Fruit fly (Drosophila melanogaster) whole organism, prepupa: Measurements from ENCODE around the gene CG13392.

Experiments
- Blimp-1 ChIP-seq: fragments of 200-800 bp; sonication (Bioruptor generic); optimal IDR thresholded peaks from 3 replicates; lab custom pipeline; 2017; ENCODE audit warnings: missing biosample characterization, missing genetic modification characterization, mild to moderate bottlenecking, moderate library complexity, missing genetic modification reagents
- CG10631 ChIP-seq: fragments of 200-800 bp; sonication (Bioruptor generic); optimal IDR thresholded peaks from 2 replicates; lab custom pipeline; 2016; ENCODE audit warnings: missing biosample characterization, missing genetic modification characterization
- CG10669 ChIP-seq: fragments of 200-800 bp; sonication (Bioruptor generic); optimal IDR thresholded peaks from 3 replicates; lab custom pipeline; 2018; ENCODE audit warnings: missing biosample characterization, mild to moderate bottlenecking, missing genetic modification characterization, moderate library complexity
- CG11294 ChIP-seq: fragments of 200-800 bp; sonication (Bioruptor generic); IDR thresholded peaks from 2 replicates; pipeline ENCODE4 v1.3.6; 2022; ENCODE audit warnings: missing biosample characterization, missing genetic modification characterization
- CG11762 ChIP-seq: fragments of 200-800 bp; sonication (Bioruptor generic); optimal IDR thresholded peaks from 3 replicates; lab custom pipeline; 2016; ENCODE audit warnings: missing biosample characterization, missing genetic modification characterization; ENCODE audit not compliant: insufficient read depth
- CG11902 ChIP-seq: fragments of 200-800 bp; sonication (Bioruptor generic); optimal IDR thresholded peaks from 3 replicates; lab custom pipeline; 2016; ENCODE audit warnings: missing biosample characterization, missing genetic modification characterization
- CG15336 ChIP-seq: fragments of 200-800 bp; sonication (Bioruptor generic); IDR thresholded peaks from 2 replicates; pipeline ENCODE4 v1.3.6; 2022; ENCODE audit warnings: missing biosample characterization, missing genetic modification characterization
- CG1621 ChIP-seq: fragments of 200-800 bp; sonication (Bioruptor generic); optimal IDR thresholded peaks from 3 replicates; lab custom pipeline; 2018; ENCODE audit warnings: missing biosample characterization, mild to moderate bottlenecking, missing genetic modification characterization
- CG16779 ChIP-seq: fragments of 200-800 bp; sonication (Bioruptor generic); optimal IDR thresholded peaks from 3 replicates; lab custom pipeline; 2017; ENCODE audit warnings: missing biosample characterization, mild to moderate bottlenecking, missing genetic modification characterization
- CG3032 ChIP-seq: fragments of 200-800 bp; optimal IDR thresholded peaks from 2 replicates; lab custom pipeline; 2019; ENCODE audit warnings: missing biosample characterization, mild to moderate bottlenecking, missing genetic modification characterization, moderate library complexity
- CG31627 ChIP-seq: fragments of 200-800 bp; sonication (Bioruptor generic); optimal IDR thresholded peaks from 3 replicates; lab custom pipeline; 2016; ENCODE audit warnings: missing biosample characterization, missing genetic modification characterization
- CG34406 ChIP-seq: fragments of 200-800 bp; sonication (Bioruptor generic); optimal IDR thresholded peaks from 3 replicates; lab custom pipeline; 2016; ENCODE audit warnings: missing biosample characterization, missing genetic modification characterization
- CG3919 ChIP-seq: fragments of 200-800 bp; sonication (Bioruptor generic); optimal IDR thresholded peaks from 3 replicates; lab custom pipeline; 2016; ENCODE audit warnings: missing biosample characterization, missing genetic modification characterization
- CG4318 ChIP-seq: fragments of 200-800 bp; sonication (Bioruptor generic); optimal IDR thresholded peaks from 3 replicates; lab custom pipeline; 2017; ENCODE audit warnings: missing biosample characterization, mild to moderate bottlenecking, missing genetic modification characterization
- CG6163 ChIP-seq: fragments of 200-800 bp; sonication (Bioruptor generic); IDR thresholded peaks from 3 replicates; pipeline ENCODE4 v1.3.6; 2022; ENCODE audit warnings: missing biosample characterization, missing genetic modification characterization
- CG6276 ChIP-seq: fragments of 200-800 bp; sonication (Bioruptor generic); optimal IDR thresholded peaks from 2 replicates; lab custom pipeline; 2017; ENCODE audit warnings: missing biosample characterization, mild to moderate bottlenecking, missing genetic modification characterization
- CG6792 ChIP-seq: fragments of 200-800 bp; sonication (Bioruptor generic); optimal IDR thresholded peaks from 3 replicates; lab custom pipeline; 2016; ENCODE audit warnings: missing biosample characterization, missing genetic modification characterization
- CG6808 ChIP-seq: fragments of 200-800 bp; sonication (Bioruptor generic); optimal IDR thresholded peaks from 3 replicates; lab custom pipeline; 2017; ENCODE audit warnings: missing biosample characterization, missing genetic modification characterization, mild to moderate bottlenecking, moderate library complexity, missing genetic modification reagents
- CG8119 ChIP-seq: fragments of 200-800 bp; sonication (Bioruptor generic); IDR thresholded peaks from 3 replicates; pipeline ENCODE4 v1.3.6; 2022; ENCODE audit warnings: missing biosample characterization, missing genetic modification characterization
- CG8319 ChIP-seq: fragments of 200-800 bp; sonication (Bioruptor generic); optimal IDR thresholded peaks from 3 replicates; lab custom pipeline; 2016; ENCODE audit warnings: missing biosample characterization, missing genetic modification characterization
- CG9139 ChIP-seq: fragments of 200-800 bp; sonication (Bioruptor generic); optimal IDR thresholded peaks from 3 replicates; lab custom pipeline; 2017; ENCODE audit warnings: missing biosample characterization, mild to moderate bottlenecking, missing genetic modification characterization
- Eip75B ChIP-seq: fragments of 200-800 bp; sonication (Bioruptor generic); optimal IDR thresholded peaks from 3 replicates; lab custom pipeline; 2016; ENCODE audit warnings: missing biosample characterization, missing genetic modification characterization
- Eip78C ChIP-seq: fragments of 200-800 bp; sonication (Bioruptor generic); peaks from one replicate; lab custom pipeline; 2016; ENCODE audit warnings: missing biosample characterization, missing genetic modification characterization
- Eip93F ChIP-seq: fragments of 200-800 bp; sonication (Bioruptor generic); optimal IDR thresholded peaks from 2 replicates; lab custom pipeline; 2016; ENCODE audit warnings: missing biosample characterization, mild to moderate bottlenecking, missing genetic modification characterization
- Ets21C ChIP-seq: fragments of 200-800 bp; sonication (Bioruptor generic); optimal IDR thresholded peaks from 3 replicates; lab custom pipeline; 2016; ENCODE audit warnings: missing biosample characterization, missing genetic modification characterization
- Ets96B ChIP-seq: fragments of 200-800 bp; optimal IDR thresholded peaks from 2 replicates; lab custom pipeline; 2019; ENCODE audit warnings: missing biosample characterization, mild to moderate bottlenecking, missing genetic modification characterization, moderate library complexity
- Gug ChIP-seq: fragments of 200-800 bp; sonication (Bioruptor generic); IDR thresholded peaks from 2 replicates; pipeline ENCODE4 v1.3.6; 2022; ENCODE audit warnings: missing biosample characterization, missing genetic modification characterization
- Hr38 ChIP-seq: sonication (Bioruptor generic); optimal IDR thresholded peaks from 2 replicates; lab custom pipeline; 2016; ENCODE audit warnings: missing biosample characterization, missing genetic modification characterization
- Hr39 ChIP-seq: fragments of 200-800 bp; sonication (Bioruptor generic); optimal IDR thresholded peaks from 2 replicates; lab custom pipeline; 2016; ENCODE audit warnings: missing biosample characterization, missing genetic modification characterization
- Hr4 ChIP-seq: fragments of 200-800 bp; sonication (Bioruptor generic); optimal IDR thresholded peaks from 3 replicates; lab custom pipeline; 2016; ENCODE audit warnings: missing biosample characterization, missing genetic modification characterization
- Lpt ChIP-seq: fragments of 200-800 bp; sonication (Bioruptor generic); optimal IDR thresholded peaks from 3 replicates; lab custom pipeline; 2016; ENCODE audit warnings: missing biosample characterization, missing genetic modification characterization
- Met ChIP-seq: fragments of 200-800 bp; sonication (Bioruptor generic); optimal IDR thresholded peaks from 3 replicates; lab custom pipeline; 2016; ENCODE audit warnings: missing biosample characterization, missing genetic modification characterization
- OdsH ChIP-seq: fragments of 200-800 bp; sonication (Bioruptor generic); optimal IDR thresholded peaks from 3 replicates; lab custom pipeline; 2016; ENCODE audit warnings: missing biosample characterization, missing genetic modification characterization
- Smox ChIP-seq: fragments of 200-800 bp; sonication (Bioruptor generic); optimal IDR thresholded peaks from 3 replicates; lab custom pipeline; 2016; ENCODE audit warnings: missing biosample characterization, missing genetic modification characterization
- Sox102F ChIP-seq: fragments of 200-800 bp; sonication (Bioruptor generic); optimal IDR thresholded peaks from 2 replicates; lab custom pipeline; 2016; ENCODE audit warnings: missing biosample characterization, mild to moderate bottlenecking, missing genetic modification characterization
- Sox14 ChIP-seq: fragments of 200-800 bp; sonication (Bioruptor generic); optimal IDR thresholded peaks from 3 replicates; lab custom pipeline; 2016; ENCODE audit warnings: missing biosample characterization, missing genetic modification characterization
- Sox15 ChIP-seq: fragments of 200-800 bp; sonication (Bioruptor generic); optimal IDR thresholded peaks from 3 replicates; lab custom pipeline; 2016; ENCODE audit warnings: missing biosample characterization, missing genetic modification characterization
- acj6 ChIP-seq: fragments of 200-800 bp; sonication (Bioruptor generic); optimal IDR thresholded peaks from 3 replicates; lab custom pipeline; 2016; ENCODE audit warnings: missing biosample characterization, missing genetic modification characterization
- cyc ChIP-seq: fragments of 200-800 bp; sonication (Bioruptor generic); optimal IDR thresholded peaks from 3 replicates; lab custom pipeline; 2016; ENCODE audit warnings: missing biosample characterization, missing genetic modification characterization
- eg ChIP-seq: fragments of 200-800 bp; sonication (Bioruptor generic); IDR thresholded peaks from 3 replicates; pipeline ENCODE4 v1.3.6; 2022; ENCODE audit warnings: missing biosample characterization, missing genetic modification characterization
- esn ChIP-seq: fragments of 200-800 bp; sonication (Bioruptor generic); optimal IDR thresholded peaks from 2 replicates; lab custom pipeline; 2016; ENCODE audit warnings: missing biosample characterization, mild to moderate bottlenecking, missing genetic modification characterization, moderate library complexity
- fd59A ChIP-seq: fragments of 200-800 bp; sonication (Bioruptor generic); optimal IDR thresholded peaks from 2 replicates; lab custom pipeline; 2017; ENCODE audit warnings: missing biosample characterization, mild to moderate bottlenecking, missing genetic modification characterization, missing genetic modification reagents
- fd85E ChIP-seq: fragments of 200-800 bp; sonication (Bioruptor generic); optimal IDR thresholded peaks from 3 replicates; lab custom pipeline; 2016; ENCODE audit warnings: missing biosample characterization, missing genetic modification characterization
- lz ChIP-seq: fragments of 200-800 bp; sonication (Bioruptor generic); optimal IDR thresholded peaks from 3 replicates; lab custom pipeline; 2016; ENCODE audit warnings: missing biosample characterization, missing genetic modification characterization
- pdm3 ChIP-seq: fragments of 200-800 bp; sonication (Bioruptor generic); optimal IDR thresholded peaks from 3 replicates; lab custom pipeline; 2016; ENCODE audit warnings: missing biosample characterization, missing genetic modification characterization
- salr ChIP-seq, 2 experiments: fragments of 200-800 bp; sonication (Bioruptor generic); optimal IDR thresholded peaks; 3 replicates each; lab custom pipeline; 2016 to 2018; ENCODE audit warnings: missing biosample characterization in 2 of 2, missing genetic modification characterization in 2 of 2, mild to moderate bottlenecking in 1 of 2
- spab ChIP-seq: fragments of 200-800 bp; sonication (Bioruptor generic); optimal IDR thresholded peaks from 2 replicates; lab custom pipeline; 2017; ENCODE audit warnings: missing biosample characterization, mild to moderate bottlenecking, missing genetic modification characterization, missing genetic modification reagents
- ss ChIP-seq, 2 experiments: fragments of 200-800 bp; sonication (Bioruptor generic); optimal IDR thresholded peaks; 2 replicates in 1 of 2; 3 replicates in 1 of 2; lab custom pipeline; 2017 to 2018; ENCODE audit warnings: mild to moderate bottlenecking in 2 of 2, missing biosample characterization in 2 of 2, missing genetic modification characterization in 2 of 2, moderate library complexity in 1 of 2
- svp ChIP-seq: fragments of 200-800 bp; sonication (Bioruptor generic); peaks from one replicate; lab custom pipeline; 2016; ENCODE audit warnings: missing biosample characterization, missing genetic modification characterization
- vri ChIP-seq: fragments of 200-800 bp; sonication (Bioruptor generic); optimal IDR thresholded peaks from 3 replicates; lab custom pipeline; 2016; ENCODE audit warnings: missing biosample characterization, mild to moderate bottlenecking, missing genetic modification characterization

The CG13392 gene

DNA sequence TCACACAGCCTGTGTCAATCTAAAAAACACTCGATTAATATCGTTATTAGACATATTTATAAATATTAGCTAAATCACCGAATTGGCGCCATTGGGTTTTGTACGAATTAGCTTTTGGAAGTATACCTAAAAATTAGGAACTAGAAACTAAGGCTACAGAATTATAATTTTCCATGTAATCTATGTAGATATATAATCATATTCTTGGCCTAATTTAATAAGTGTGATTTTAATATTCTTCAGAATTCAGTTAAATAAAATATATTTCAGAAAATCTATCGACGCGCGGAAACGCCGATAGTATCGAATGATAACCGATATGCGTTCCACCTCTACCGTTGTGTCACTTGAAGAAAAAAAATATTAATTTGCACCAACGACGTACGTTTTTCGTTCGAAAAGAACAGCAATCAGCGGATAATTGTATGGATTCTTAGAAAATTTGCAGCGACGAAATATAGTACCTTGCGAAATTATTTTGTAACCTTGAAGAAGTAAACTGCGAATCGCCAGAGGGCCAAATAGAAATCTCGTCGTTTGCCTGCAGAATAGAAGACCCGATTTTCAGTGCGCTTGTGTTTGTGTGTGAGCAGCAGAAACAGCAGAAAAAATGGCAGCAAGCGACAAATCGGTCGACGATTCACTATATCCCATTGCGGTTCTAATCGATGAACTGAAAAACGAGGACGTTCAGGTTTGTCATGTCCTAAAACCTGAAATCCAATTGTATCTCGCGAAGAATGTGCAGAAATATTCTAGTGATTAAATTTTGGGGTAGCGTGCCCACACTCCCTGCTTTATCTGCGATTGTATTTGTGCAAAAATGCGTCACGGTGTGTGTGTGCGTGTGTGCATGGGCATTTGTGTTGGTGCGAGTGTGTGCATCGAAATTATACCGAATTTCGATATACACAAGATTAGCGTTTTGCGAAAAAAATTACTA, 16.6 kb downstream of the CG13392 start, which contains the start of gene Pp2A-29B:
TSS of gene Pp2A-29B (plus strand) at position 338 of the 943 bp plus-strand sequence.
- no peak for TF ChIP-seq Gug (GFP tag; lab: Robert Waterston, UW)
- peak; percentile 15 for TF ChIP-seq acj6 (GFP tag; lab: Kevin White, UChicago)
- TF ChIP-seq lz (GFP tag; lab: Kevin White, UChicago) = peak; percentile 55
- peak; percentile 42 for TF ChIP-seq CG31627
- peak; percentile 44 for TF ChIP-seq Hr4 (GFP tag; lab: Kevin White, UChicago)
- TF ChIP-seq Eip93F (GFP tag; lab: Kevin White, UChicago) = no peak
- peak; percentile 77 for TF ChIP-seq Eip78C
- no peak for TF ChIP-seq CG6808 (GFP tag; lab: Kevin White, UChicago)
- TF ChIP-seq esn = peak; percentile 54
- peak; percentile 48 for TF ChIP-seq Hr39 (GFP tag; lab: Kevin White, UChicago)
- TF ChIP-seq CG8319 (GFP tag; lab: Kevin White, UChicago) = no peak
- TF ChIP-seq OdsH = peak; percentile 36
- TF ChIP-seq Hr38 = no peak
- no peak for TF ChIP-seq Blimp-1 (GFP tag; lab: Kevin White, UChicago)
- no peak for TF ChIP-seq Sox15 (GFP tag; lab: Kevin White, UChicago)
- no peak for TF ChIP-seq salr (GFP tag; optimal IDR thresholded peaks at IDR 0.05; lab: Kevin White, UChicago)
- no peak for TF ChIP-seq CG15336
- peak; percentile 10 for TF ChIP-seq cyc (GFP tag; lab: Kevin White, UChicago)
- peak; percentile 42 for TF ChIP-seq Sox102F (GFP tag; lab: Kevin White, UChicago)
- no peak for TF ChIP-seq CG4318
- no peak for TF ChIP-seq CG6276 (GFP tag; lab: Kevin White, UChicago)
- TF ChIP-seq fd59A (GFP tag; lab: Kevin White, UChicago) = no peak
- TF ChIP-seq Eip75B = peak; percentile 31
- TF ChIP-seq CG11762 = no peak
- no peak for TF ChIP-seq Sox14 (GFP tag; lab: Kevin White, UChicago)
- TF ChIP-seq Lpt (GFP tag; lab: Kevin White, UChicago) = no peak
- peak; percentile 27 for TF ChIP-seq vri
- TF ChIP-seq ss (GFP tag; optimal IDR thresholded peaks at IDR 0.05; lab: Kevin White, UChicago) = peak in 1 of 2 experiments; percentile 48
- TF ChIP-seq CG10631 (GFP tag; lab: Kevin White, UChicago) = peak; percentile 45
- TF ChIP-seq eg (GFP tag; lab: Robert Waterston, UW) = no peak
- TF ChIP-seq Smox (GFP tag; lab: Kevin White, UChicago) = peak; percentile 58
- peak; percentile 12 for TF ChIP-seq Ets96B (tag; lab: Kevin White, UChicago)
- peak; percentile 50 for TF ChIP-seq Ets21C (GFP tag; lab: Kevin White, UChicago)
- no peak for TF ChIP-seq fd85E (GFP tag; lab: Kevin White, UChicago)
- TF ChIP-seq CG16779 = no peak
- TF ChIP-seq CG6792 = no peak
- no peak for TF ChIP-seq CG8119
- TF ChIP-seq CG3032 (tag; lab: Kevin White, UChicago) = peak; percentile 12
- peak; percentile 46 for TF ChIP-seq pdm3 (GFP tag; lab: Kevin White, UChicago)
- no peak for TF ChIP-seq CG1621
- TF ChIP-seq CG6163 (GFP tag; lab: Robert Waterston, UW) = 0 out of 3 replicates have a peak, but pooled peaks have one; percentile 6
- no peak for TF ChIP-seq spab (GFP tag; lab: Kevin White, UChicago)
- TF ChIP-seq CG11902 (GFP tag; lab: Kevin White, UChicago) = peak; percentile 38
- peak; percentile 82 for TF ChIP-seq svp (GFP tag; lab: Kevin White, UChicago)
- TF ChIP-seq CG34406 (GFP tag; lab: Kevin White, UChicago) = no peak
- TF ChIP-seq Met (GFP tag; lab: Kevin White, UChicago) = peak; percentile 40
- TF ChIP-seq CG9139 = no peak
- TF ChIP-seq CG11294 = no peak
- peak; percentile 19 for TF ChIP-seq CG10669
- no peak for TF ChIP-seq CG3919 (GFP tag; lab: Kevin White, UChicago)
